Fruit fly (Drosophila melanogaster) whole organism: ENCODE measurements around the gene CG14257.

Experiments
- CG8478 ChIP-seq: fragments of >200 bp; optimal IDR thresholded peaks from 2 replicates; lab custom pipeline; 2018; ENCODE audit warnings: inconsistent platforms
- EcR ChIP-seq, 2 experiments: fragments of >200 bp; optimal IDR thresholded peaks; 2 replicates each; lab custom pipeline; 2017; ENCODE audit warnings: missing biosample characterization in 2 of 2, missing genetic modification characterization in 2 of 2, missing genetic modification reagents in 2 of 2
- psq ChIP-seq: fragments of >200 bp; optimal IDR thresholded peaks from 2 replicates; lab custom pipeline; 2017

- TF ChIP-seq psq (lab: Kevin White, UChicago) (no peak), EcR (GFP tag; optimal IDR thresholded peaks at IDR 0.05; lab: Kevin White, UChicago) (no peak), CG8478 (no peak)
Measured at dm6 chr3R:27082752-27083151, 7.1 kb downstream of the CG14257 start.
